Worm (Caenorhabditis elegans) whole organism, L4 larva: ENCODE measurements around the gene lim-6.

Source experiments
- F26F4.8 ChIP-seq: fragments of 200-800 bp; sonication (Bioruptor generic); conservative IDR thresholded peaks from 2 replicates; pipeline ENCODE4 v1.3.6; 2022; ENCODE audit warnings: missing genetic modification characterization, missing compliant biosample characterization
- Y105C5A.15 ChIP-seq: fragments of 200-800 bp; sonication (Bioruptor generic); IDR thresholded peaks from 2 replicates; pipeline ENCODE4 v1.3.6; 2022; ENCODE audit warnings: missing genetic modification characterization, missing compliant biosample characterization
- Y48G9A.11 ChIP-seq: fragments of 200-800 bp; sonication (Bioruptor generic); IDR thresholded peaks from 2 replicates; pipeline ENCODE4 v1.3.6; 2022; ENCODE audit warnings: missing genetic modification reagents, missing genetic modification characterization, missing compliant biosample characterization
- aha-1 ChIP-seq: fragments of 150-350 bp; peaks from one replicate; lab custom pipeline; 2014; ENCODE audit warnings: missing biosample characterization, missing genetic modification characterization
- arid-1 ChIP-seq: fragments of 200-800 bp; sonication (Bioruptor generic); conservative IDR thresholded peaks from 2 replicates; pipeline ENCODE4 v1.3.6; 2022; ENCODE audit warnings: missing genetic modification reagents, missing genetic modification characterization, missing compliant biosample characterization
- ces-1 ChIP-seq: fragments of 150-350 bp; sonication (generic microtip); optimal IDR thresholded peaks from 4 replicates; lab custom pipeline; 2014; ENCODE audit warnings: missing biosample characterization, missing genetic modification reagents, missing genetic modification characterization
- ctbp-1 ChIP-seq: fragments of 200-800 bp; sonication (Bioruptor generic); IDR thresholded peaks from 2 replicates; pipeline ENCODE4 v1.3.6; 2022; ENCODE audit warnings: missing genetic modification reagents, missing genetic modification characterization, missing compliant biosample characterization
- daf-16 ChIP-seq, 3 experiments: sonication (generic microtip); optimal IDR thresholded peaks; 2 replicates each; lab custom pipeline; 2016 to 2017; ENCODE audit warnings: missing genetic modification characterization in 3 of 3, missing genetic modification reagents in 3 of 3, mild to moderate bottlenecking in 2 of 3, missing compliant biosample characterization in 2 of 3, missing biosample characterization in 1 of 3, moderate library complexity in 1 of 3
- dmd-6 ChIP-seq: fragments of 200-800 bp; sonication (Bioruptor generic); IDR thresholded peaks from 2 replicates; pipeline ENCODE4 v1.3.6; 2022; ENCODE audit warnings: missing genetic modification reagents, missing genetic modification characterization, missing compliant biosample characterization
- dmd-9 ChIP-seq: fragments of 200-800 bp; sonication (Bioruptor generic); IDR thresholded peaks from 2 replicates; pipeline ENCODE4 v1.3.6; 2022; ENCODE audit warnings: missing genetic modification reagents, missing genetic modification characterization, missing compliant biosample characterization
- hif-1 ChIP-seq, 2 experiments: sonication (generic microtip); optimal IDR thresholded peaks; 2 replicates each; lab custom pipeline; 2016 to 2017; ENCODE audit warnings: missing compliant biosample characterization in 2 of 2, missing genetic modification characterization in 2 of 2, missing genetic modification reagents in 2 of 2, missing genotype in 2 of 2, mild to moderate bottlenecking in 1 of 2
- hlh-11 ChIP-seq: fragments of 200-800 bp; sonication (Bioruptor generic); optimal IDR thresholded peaks from 2 replicates; lab custom pipeline; 2018; ENCODE audit warnings: mild to moderate bottlenecking, missing genetic modification characterization, missing compliant biosample characterization
- hlh-30 ChIP-seq: sonication (generic microtip); optimal IDR thresholded peaks from 2 replicates; lab custom pipeline; 2017; ENCODE audit warnings: antibody characterized with exemption, mild to moderate bottlenecking, missing genetic modification characterization, missing compliant biosample characterization; ENCODE audit not compliant: insufficient read depth
- lin-39 ChIP-seq: fragments of 150-350 bp; optimal IDR thresholded peaks from 2 replicates; lab custom pipeline; 2014; ENCODE audit warnings: missing biosample characterization, missing genetic modification reagents, missing genetic modification characterization
- lsy-2 ChIP-seq, 2 experiments: fragments of 150-350 bp in 1 of 2; sonication (generic microtip) in 1 of 2; optimal IDR thresholded peaks; 2 replicates each; lab custom pipeline; 2014 to 2017; ENCODE audit warnings: missing biosample characterization in 2 of 2, missing genetic modification characterization in 2 of 2
- mep-1 ChIP-seq: fragments of 150-350 bp; sonication (generic microtip); optimal IDR thresholded peaks from 3 replicates; lab custom pipeline; 2014; ENCODE audit warnings: missing biosample characterization, missing genetic modification characterization
- mes-2 ChIP-seq: sonication (generic microtip); optimal IDR thresholded peaks from 2 replicates; lab custom pipeline; 2016; ENCODE audit warnings: missing genotype, mild to moderate bottlenecking, missing genetic modification characterization, missing compliant biosample characterization; ENCODE audit not compliant: poor library complexity, severe bottlenecking
- mxl-3 ChIP-seq: fragments of 200-800 bp; sonication (Bioruptor generic); optimal IDR thresholded peaks from 2 replicates; lab custom pipeline; 2018; ENCODE audit warnings: mild to moderate bottlenecking, missing genetic modification characterization, missing compliant biosample characterization
- nhr-102 ChIP-seq: sonication (generic microtip); optimal IDR thresholded peaks from 2 replicates; lab custom pipeline; 2016; ENCODE audit warnings: mild to moderate bottlenecking, missing genetic modification characterization, moderate library complexity, missing compliant biosample characterization
- nhr-11 ChIP-seq: fragments of 150-350 bp; optimal IDR thresholded peaks from 2 replicates; lab custom pipeline; 2014; ENCODE audit warnings: missing biosample characterization, missing genetic modification characterization
- nhr-111 ChIP-seq: fragments of 200-800 bp; sonication (Bioruptor generic); optimal IDR thresholded peaks from 2 replicates; lab custom pipeline; 2018; ENCODE audit warnings: mild to moderate bottlenecking, missing genetic modification characterization, missing compliant biosample characterization
- nhr-28 ChIP-seq: fragments of 150-350 bp; optimal IDR thresholded peaks from 2 replicates; lab custom pipeline; 2014; ENCODE audit warnings: missing biosample characterization, missing genetic modification characterization
- nhr-42 ChIP-seq: fragments of 200-800 bp; sonication (Bioruptor generic); IDR thresholded peaks from 2 replicates; pipeline ENCODE4 v1.3.6; 2022; ENCODE audit warnings: missing genetic modification characterization, missing compliant biosample characterization
- nhr-48 ChIP-seq: sonication (generic microtip); optimal IDR thresholded peaks from 2 replicates; lab custom pipeline; 2016; ENCODE audit warnings: mild to moderate bottlenecking, missing genetic modification characterization, missing compliant biosample characterization
- nhr-6 ChIP-seq: fragments of 150-350 bp; optimal IDR thresholded peaks from 2 replicates; lab custom pipeline; 2014; ENCODE audit warnings: missing biosample characterization, missing genetic modification characterization
- pha-4 ChIP-seq, 2 experiments: fragments of 150-350 bp in 1 of 2; fragments of 200-800 bp in 1 of 2; sonication (Bioruptor generic) in 1 of 2; IDR thresholded peaks in 1 of 2; optimal IDR thresholded peaks in 1 of 2; 2 replicates each; pipeline versions ENCODE4 v1.3.6 to Lab custom; 2014 to 2022; ENCODE audit warnings: missing genetic modification characterization in 2 of 2, missing genetic modification reagents in 2 of 2, missing biosample characterization in 1 of 2, missing compliant biosample characterization in 1 of 2
- saeg-2 ChIP-seq: fragments of 200-800 bp; sonication (Bioruptor generic); IDR thresholded peaks from 2 replicates; pipeline ENCODE4 v1.3.6; 2022; ENCODE audit warnings: missing genetic modification reagents, missing genetic modification characterization, missing compliant biosample characterization
- set-16 ChIP-seq: fragments of 200-800 bp; sonication (Bioruptor generic); IDR thresholded peaks from 2 replicates; pipeline ENCODE4 v1.3.6; 2022; ENCODE audit warnings: missing genetic modification reagents, missing genetic modification characterization, missing compliant biosample characterization
- unc-62 ChIP-seq, 3 experiments: fragments of 150-350 bp in 1 of 3; sonication (generic microtip); optimal IDR thresholded peaks in 2 of 3; peaks in 1 of 3; 1 replicate in 1 of 3; 2 replicates in 2 of 3; lab custom pipeline; 2014 to 2017; ENCODE audit warnings: missing biosample characterization in 3 of 3, missing genetic modification characterization in 3 of 3, missing genetic modification reagents in 3 of 3, missing genotype in 1 of 3
- vab-7 ChIP-seq: fragments of 200-800 bp; sonication (Bioruptor generic); IDR thresholded peaks from 2 replicates; pipeline ENCODE4 v1.3.6; 2022; ENCODE audit warnings: missing genetic modification reagents, missing genetic modification characterization, missing compliant biosample characterization
- ztf-7 ChIP-seq: fragments of 150-350 bp; optimal IDR thresholded peaks from 2 replicates; lab custom pipeline; 2014; ENCODE audit warnings: missing biosample characterization, missing genetic modification characterization

Gene lim-6

ce11 chrX:1117252-1117651, 45.0 kb downstream of the lim-6 start (continued):
- peak; percentile 55 for TF ChIP-seq mxl-3
- no peak for TF ChIP-seq daf-16 (GFP tag; optimal IDR thresholded peaks at IDR 0.05; lab: Kevin White, UChicago)
- TF ChIP-seq daf-16 (tag; optimal IDR thresholded peaks at IDR 0.05; lab: Kevin White, UChicago): no peak
- no peak for TF ChIP-seq ctbp-1 (GFP tag; lab: Robert Waterston, UW)
- peak; percentile 38 for TF ChIP-seq dmd-6 (GFP tag; lab: Robert Waterston, UW)
- TF ChIP-seq F26F4.8: no peak
- no peak for TF ChIP-seq unc-62 (GFP tag; optimal IDR thresholded peaks at IDR 0.05 in 1 of 2; lab: Kevin White, UChicago)
- no peak for TF ChIP-seq unc-62 (tag; optimal IDR thresholded peaks at IDR 0.05; lab: Kevin White, UChicago)
- no peak for TF ChIP-seq Y105C5A.15 (GFP tag; lab: Robert Waterston, UW)
- no peak for TF ChIP-seq vab-7 (GFP tag; lab: Robert Waterston, UW)
- TF ChIP-seq lin-39 (tag; lab: Kevin White, UChicago): no peak
- no peak for TF ChIP-seq ztf-7 (tag; lab: Kevin White, UChicago)
- TF ChIP-seq, all 104 proteins: peak for 5

ce11 chrX:1119305-1119704, 47.1 kb downstream of the lim-6 start, which contains the start of gene C05D9.7:
Gene C05D9.7, minus strand, starts transcription at chrX:1119405.
- TF ChIP-seq nhr-111 (GFP tag; lab: Kevin White, UChicago) (no peak), nhr-102 (no peak)
- TF ChIP-seq, all 104 proteins: peak for 0

- no peak for TF ChIP-seq Y48G9A.11 (GFP tag; lab: Robert Waterston, UW)
- TF ChIP-seq unc-62 (GFP tag; optimal IDR thresholded peaks at IDR 0.05 in 1 of 2; lab: Kevin White, UChicago): peak in 1 of 2 experiments; percentile 61
- TF ChIP-seq unc-62 (tag; optimal IDR thresholded peaks at IDR 0.05; lab: Kevin White, UChicago): no peak
- TF ChIP-seq dmd-9 (GFP tag; lab: Robert Waterston, UW): no peak
- TF ChIP-seq nhr-102: no peak
- peak; percentile 21 for TF ChIP-seq hlh-30 (tag; lab: Kevin White, UChicago)
- TF ChIP-seq lsy-2 (tag; optimal IDR thresholded peaks at IDR 0.05; lab: Kevin White, UChicago): peak in 1 of 2 experiments; percentile 35
- peak; percentile 37; the same call in 1 of the 2 replicates for TF ChIP-seq set-16 (GFP tag; lab: Robert Waterston, UW)
- peak; percentile 12 for TF ChIP-seq mes-2 (tag; lab: Kevin White, UChicago)
- TF ChIP-seq aha-1 (tag; lab: Kevin White, UChicago): peak; percentile 20
- peak; percentile 4 for TF ChIP-seq mep-1
- TF ChIP-seq ces-1 (GFP tag; lab: Kevin White, UChicago): peak; percentile 16
Observed at ce11 chrX:1120326-1120725, 48.1 kb downstream of the lim-6 start.

ce11 chrX:1121575-1121974, 49.3 kb downstream of the lim-6 start:
- TF ChIP-seq pha-4 (GFP tag; IDR thresholded peaks at IDR 0.05; lab: Robert Waterston, UW): no peak
- TF ChIP-seq pha-4 (tag; optimal IDR thresholded peaks at IDR 0.05; lab: Kevin White, UChicago): no peak
- TF ChIP-seq saeg-2 (GFP tag; lab: Robert Waterston, UW): no peak
- no peak for TF ChIP-seq nhr-48 (tag; lab: Kevin White, UChicago)
- TF ChIP-seq hif-1 (tag; optimal IDR thresholded peaks at IDR 0.05; lab: Kevin White, UChicago): no peak

- peak; percentile 31 for TF ChIP-seq nhr-28 (tag; lab: Kevin White, UChicago)
- TF ChIP-seq mep-1: peak; percentile 20
- peak in 1 of 2 experiments; percentile 100 for TF ChIP-seq unc-62 (GFP tag; optimal IDR thresholded peaks at IDR 0.05 in 1 of 2; lab: Kevin White, UChicago)
- no peak for TF ChIP-seq unc-62 (tag; optimal IDR thresholded peaks at IDR 0.05; lab: Kevin White, UChicago)
- peak; percentile 47 for TF ChIP-seq nhr-11 (tag; lab: Kevin White, UChicago)
- TF ChIP-seq mxl-3: peak; percentile 6
- peak; percentile 1 for TF ChIP-seq hlh-11 (tag; lab: Kevin White, UChicago)
- peak; percentile 85 for TF ChIP-seq hlh-30 (tag; lab: Kevin White, UChicago)
- no peak for TF ChIP-seq nhr-42 (GFP tag; lab: Robert Waterston, UW)
- no peak for TF ChIP-seq nhr-6 (tag; lab: Kevin White, UChicago)
- peak in 1 of 2 experiments; percentile 3 for TF ChIP-seq lsy-2 (tag; optimal IDR thresholded peaks at IDR 0.05; lab: Kevin White, UChicago)
- no peak for TF ChIP-seq arid-1
- TF ChIP-seq Y48G9A.11 (GFP tag; lab: Robert Waterston, UW): no peak
Observed at ce11 chrX:1122198-1122597, 49.9 kb downstream of the lim-6 start.
